Worm (Caenorhabditis elegans): ENCODE data around the gene fbxa-73.
A peak's percentile ranks its signal among the peaks of the same experiment; 100 is the strongest.

fbxa-73 gene

DNA sequence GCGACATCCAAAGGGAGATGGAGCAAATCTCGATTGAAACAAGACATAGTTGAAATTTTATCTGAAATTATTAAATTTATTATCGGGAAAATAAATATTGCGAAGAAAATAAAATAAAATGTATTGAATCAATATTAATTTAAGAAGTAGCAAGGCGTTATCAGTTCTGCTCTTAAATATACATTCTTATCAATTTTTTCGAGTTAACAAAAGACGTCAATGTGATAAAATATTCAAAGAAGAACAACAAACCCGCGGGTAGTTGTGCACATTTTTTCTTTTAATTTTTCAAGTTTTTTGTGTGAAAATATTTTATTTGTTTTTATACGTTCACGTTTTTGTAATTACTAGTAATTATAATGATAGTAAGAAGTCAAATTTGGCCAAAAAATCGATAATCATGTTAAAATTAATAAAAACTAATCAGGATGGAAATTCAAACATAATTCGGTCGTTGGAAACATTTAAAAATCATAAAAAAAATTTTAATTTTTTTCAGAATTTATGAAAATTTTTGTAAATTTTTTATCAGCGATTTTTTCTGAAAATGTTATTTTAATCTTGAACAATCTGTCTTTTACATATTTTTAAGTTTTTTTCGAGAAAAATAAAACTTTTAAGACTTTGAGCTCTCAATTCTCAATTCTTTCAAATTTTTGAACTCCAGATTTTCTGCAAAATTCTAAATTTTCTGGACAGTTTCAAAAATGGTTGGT is 12.9 kb downstream of the fbxa-73 start, which contains the start of gene fbxa-9:
Gene fbxa-9 (plus strand): TSS at position 666 of the 716 bp plus-strand sequence.
- TF ChIP-seq F33H1.4 (GFP tag; IDR thresholded peaks at IDR 0.05) (no peak), hmg-1.2 (GFP tag; IDR thresholded peaks at IDR 0.05) (no peak), nhr-27 (tag; optimal IDR thresholded peaks at IDR 0.05) (no peak)

DNA sequence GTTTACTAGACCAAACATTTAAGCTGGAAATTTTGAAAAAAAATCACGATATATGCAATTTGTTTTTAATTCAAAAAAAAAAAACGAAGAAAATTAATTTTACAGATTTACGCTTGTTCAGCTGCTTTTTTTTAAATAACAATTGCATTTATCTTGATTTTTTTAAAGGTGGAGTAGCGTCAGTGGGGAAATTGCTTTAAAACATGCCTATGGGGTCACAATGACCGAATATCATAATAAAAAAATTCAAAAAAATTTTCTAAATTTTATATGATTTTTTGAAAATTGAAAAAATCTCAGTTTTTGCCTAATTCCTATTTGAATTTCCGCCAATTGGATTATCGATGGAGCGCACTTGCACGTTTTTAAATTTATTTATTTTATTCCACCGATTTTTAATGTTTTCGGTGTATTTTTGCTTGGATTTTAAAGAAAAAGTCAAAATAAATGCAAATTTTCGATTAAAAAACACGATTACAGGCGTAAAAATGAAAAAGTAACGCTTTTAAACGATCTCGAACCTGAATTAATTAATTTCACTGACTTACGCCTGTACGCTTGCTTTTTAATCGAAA is 17.9 kb downstream of the fbxa-73 start:
- peak; percentile 71; the same call in 1 of the 2 replicates for TF ChIP-seq mcd-1 (GFP tag; IDR thresholded peaks at IDR 0.05)

- TF ChIP-seq nhr-80 (tag; optimal IDR thresholded peaks at IDR 0.05) (peak; percentile 5), Y79H2A.3 (GFP tag; conservative IDR thresholded peaks at IDR 0.05) (no peak)
Observed at ce11 chrIII:2272075-2272474, 18.8 kb downstream of the fbxa-73 start, which contains the start of gene fbxa-48. fbxa-48 (minus strand) TSS chrIII:2272175.

ce11 chrIII:2272732-2273131 is 19.5 kb downstream of the fbxa-73 start, which contains the start of gene fbxa-39:
fbxa-39 (plus strand) TSS chrIII:2273032.
- no peak for TF ChIP-seq ZK185.1 (tag; optimal IDR thresholded peaks at IDR 0.05; ENCODE audit: poor library complexity, severe bottlenecking)
- no peak for TF ChIP-seq T07F8.4 (tag; optimal IDR thresholded peaks at IDR 0.05)
- TF ChIP-seq F57A8.1 (GFP tag; optimal IDR thresholded peaks at IDR 0.05), result no peak
- TF ChIP-seq F37B4.10 (GFP tag; IDR thresholded peaks at IDR 0.05), result no peak
- TF ChIP-seq fkh-3 (tag; optimal IDR thresholded peaks at IDR 0.05), result no peak
- TF ChIP-seq xnd-1 (tag; optimal IDR thresholded peaks at IDR 0.05), result no peak
- no peak for TF ChIP-seq madf-8 (GFP tag; conservative IDR thresholded peaks at IDR 0.05)
- TF ChIP-seq B0336.3 (GFP tag; IDR thresholded peaks at IDR 0.05), result no peak
- TF ChIP-seq F55B11.4 (tag; optimal IDR thresholded peaks at IDR 0.05; ENCODE audit: borderline replicate concordance, insufficient read depth), result no peak
- no peak for TF ChIP-seq ztf-18 (tag; optimal IDR thresholded peaks at IDR 0.05)
- TF ChIP-seq ztf-25 (GFP tag; IDR thresholded peaks at IDR 0.05), result no peak
- TF ChIP-seq ama-1 (optimal IDR thresholded peaks at IDR 0.05), result no peak
- no peak for TF ChIP-seq ama-1 (GFP tag; optimal IDR thresholded peaks at IDR 0.05)
- TF ChIP-seq lin-54 (GFP tag; optimal IDR thresholded peaks at IDR 0.05), result no peak
- no peak for TF ChIP-seq mcd-1 (GFP tag; IDR thresholded peaks at IDR 0.05)
- TF ChIP-seq hrde-1 (tag; optimal IDR thresholded peaks at IDR 0.05; ENCODE audit: borderline replicate concordance), result no peak
- no peak for TF ChIP-seq K11D2.4 (GFP tag; IDR thresholded peaks at IDR 0.05)
- no peak for TF ChIP-seq lag-1 (GFP tag; IDR thresholded peaks at IDR 0.05)
- no peak for TF ChIP-seq nhr-80 (tag; optimal IDR thresholded peaks at IDR 0.05)
- TF ChIP-seq nfya-1 (tag; optimal IDR thresholded peaks at IDR 0.05; ENCODE audit: borderline replicate concordance, insufficient read depth), result no peak
- TF ChIP-seq ceh-91 (GFP tag; IDR thresholded peaks at IDR 0.05), result no peak

- no peak for TF ChIP-seq pha-4 (tag; optimal IDR thresholded peaks at IDR 0.05)
- no peak for TF ChIP-seq aptf-2 (GFP tag; conservative IDR thresholded peaks at IDR 0.05)
- no peak for TF ChIP-seq ceh-91 (GFP tag; IDR thresholded peaks at IDR 0.05)
- no peak for TF ChIP-seq fkh-3 (tag; optimal IDR thresholded peaks at IDR 0.05)
- no peak for TF ChIP-seq zfh-2 (GFP tag; conservative IDR thresholded peaks at IDR 0.05)
Observed at ce11 chrIII:2276842-2277241, 23.6 kb downstream of the fbxa-73 start, which contains the start of gene Y54F10BM.21. Y54F10BM.21 (plus strand) TSS chrIII:2277142.

DNA sequence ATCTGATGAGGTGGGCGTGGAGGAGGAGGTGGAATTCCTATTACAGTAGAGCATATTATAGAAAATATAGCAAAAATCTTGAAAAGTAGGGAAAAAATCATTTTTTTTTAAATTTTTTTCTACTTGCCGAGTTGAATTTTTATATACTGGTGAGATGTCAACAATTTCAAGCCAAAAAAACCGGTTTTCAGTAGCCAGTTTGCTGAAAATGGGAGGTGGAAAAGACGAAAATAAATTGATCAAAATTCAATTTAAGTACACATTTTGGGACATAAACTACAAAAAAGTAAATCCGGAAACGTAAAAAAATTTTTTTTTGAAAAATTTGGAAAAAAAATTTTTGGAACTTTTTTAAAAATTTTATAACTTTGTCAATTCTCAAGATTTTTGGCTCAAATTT is 26.2 kb downstream of the fbxa-73 start, which contains the start of gene Y54F10BM.23:
Gene Y54F10BM.23 (minus strand): TSS at position 101 of the 400 bp plus-strand sequence.
- TF ChIP-seq snpc-1.3 (tag; optimal IDR thresholded peaks at IDR 0.05; ENCODE audit: insufficient read depth), result no peak
- no peak for TF ChIP-seq nfyb-1 (GFP tag; IDR thresholded peaks at IDR 0.05)
- TF ChIP-seq F52B5.7 (tag; optimal IDR thresholded peaks at IDR 0.05), result no peak
- no peak for TF ChIP-seq zim-3 (tag; optimal IDR thresholded peaks at IDR 0.05)
- TF ChIP-seq repo-1 (tag; optimal IDR thresholded peaks at IDR 0.05), result no peak
- no peak for TF ChIP-seq ceh-79 (tag; optimal IDR thresholded peaks at IDR 0.05)
- TF ChIP-seq F37B4.10 (GFP tag; IDR thresholded peaks at IDR 0.05), result no peak
- no peak for TF ChIP-seq pha-4 (tag; optimal IDR thresholded peaks at IDR 0.05)
- TF ChIP-seq Y79H2A.3 (GFP tag; conservative IDR thresholded peaks at IDR 0.05), result no peak
- no peak for TF ChIP-seq lin-26 (GFP tag; IDR thresholded peaks at IDR 0.05)
- no peak for TF ChIP-seq ztf-25 (GFP tag; IDR thresholded peaks at IDR 0.05)
- TF ChIP-seq F23B12.7 (tag; optimal IDR thresholded peaks at IDR 0.05; ENCODE audit: insufficient read depth), result no peak
- no peak for TF ChIP-seq nfya-1 (tag; optimal IDR thresholded peaks at IDR 0.05; ENCODE audit: borderline replicate concordance, insufficient read depth)
- no peak for TF ChIP-seq aptf-3 (GFP tag; IDR thresholded peaks at IDR 0.05)
- no peak for TF ChIP-seq Y67H2A.10 (GFP tag; conservative IDR thresholded peaks at IDR 0.05)
- TF ChIP-seq mcd-1 (GFP tag; IDR thresholded peaks at IDR 0.05), result no peak
